Worm (Caenorhabditis elegans) whole organism, late embryonic: ENCODE measurements around the gene Y54G2A.38.

Experiments
- dve-1 ChIP-seq: sonication (generic microtip); optimal IDR thresholded peaks from 2 replicates; lab custom pipeline; 2017; ENCODE audit warnings: antibody characterized with exemption, mild to moderate bottlenecking, missing genetic modification characterization, missing compliant biosample characterization
- elt-4 ChIP-seq: sonication (generic microtip); optimal IDR thresholded peaks from 2 replicates; lab custom pipeline; 2016; ENCODE audit warnings: missing genetic modification characterization, missing compliant biosample characterization
- ets-4 ChIP-seq: sonication (generic microtip); optimal IDR thresholded peaks from 2 replicates; lab custom pipeline; 2016; ENCODE audit warnings: missing genetic modification characterization, missing compliant biosample characterization
- gmeb-2 ChIP-seq: sonication (generic microtip); optimal IDR thresholded peaks from 2 replicates; lab custom pipeline; 2016; ENCODE audit warnings: missing genetic modification characterization, inconsistent platforms, missing compliant biosample characterization
- hlh-13 ChIP-seq: fragments of 200-800 bp; sonication (Bioruptor generic); optimal IDR thresholded peaks from 2 replicates; lab custom pipeline; 2018; ENCODE audit warnings: mild to moderate bottlenecking, missing genetic modification characterization, missing compliant biosample characterization
- hlh-6 ChIP-seq: sonication (generic microtip); optimal IDR thresholded peaks from 2 replicates; lab custom pipeline; 2016; ENCODE audit warnings: missing genotype, missing genetic modification characterization, missing compliant biosample characterization
- lin-11 ChIP-seq: fragments of 200-800 bp; sonication (Bioruptor generic); optimal IDR thresholded peaks from 2 replicates; lab custom pipeline; 2018; ENCODE audit warnings: mild to moderate bottlenecking, missing genetic modification characterization, missing compliant biosample characterization
- mec-3 ChIP-seq: sonication (generic microtip); optimal IDR thresholded peaks from 2 replicates; lab custom pipeline; 2016; ENCODE audit warnings: borderline replicate concordance, missing genetic modification characterization, missing compliant biosample characterization
- npax-4 ChIP-seq: sonication (generic microtip); optimal IDR thresholded peaks from 2 replicates; lab custom pipeline; 2016; ENCODE audit warnings: missing genetic modification characterization, missing compliant biosample characterization
- pax-1 ChIP-seq: fragments of 150-350 bp; optimal IDR thresholded peaks from 2 replicates; lab custom pipeline; 2014; ENCODE audit warnings: missing biosample characterization, missing genetic modification characterization
- syd-9 ChIP-seq: sonication (generic microtip); optimal IDR thresholded peaks from 2 replicates; lab custom pipeline; 2016; ENCODE audit warnings: mild to moderate bottlenecking, missing genetic modification characterization, moderate library complexity, missing compliant biosample characterization
- unc-55 ChIP-seq: sonication (generic microtip); optimal IDR thresholded peaks from 2 replicates; lab custom pipeline; 2017; ENCODE audit warnings: missing biosample characterization, missing genetic modification reagents, missing genetic modification characterization

- no peak for TF ChIP-seq gmeb-2
- no peak for TF ChIP-seq unc-55
- TF ChIP-seq lin-11 (tag; lab: Kevin White, UChicago) = no peak
- no peak for TF ChIP-seq hlh-6 (tag; lab: Kevin White, UChicago)
- no peak for TF ChIP-seq mec-3 (tag; lab: Kevin White, UChicago)
- TF ChIP-seq ets-4 (tag; lab: Kevin White, UChicago) = no peak
- TF ChIP-seq dve-1 (tag; lab: Kevin White, UChicago) = peak; percentile 75
- no peak for TF ChIP-seq syd-9 (tag; lab: Kevin White, UChicago)
- TF ChIP-seq elt-4 (tag; lab: Kevin White, UChicago) = no peak
- no peak for TF ChIP-seq npax-4
- no peak for TF ChIP-seq pax-1
- TF ChIP-seq hlh-13 = no peak
These were observed 46.3 kb downstream of the Y54G2A.38 start, which contains the start of gene Y54G2A.45 for ce11 chrIV:2805525-2805924.
